Worm (Caenorhabditis elegans) whole organism, L1 larva: ENCODE measurements around the gene srt-70.
A peak's percentile ranks its signal among the peaks of the same experiment; 100 is the strongest.

Experiments
- C16A3.4 ChIP-seq: fragments of 150-350 bp; optimal IDR thresholded peaks from 2 replicates; lab custom pipeline; 2014; ENCODE audit warnings: missing biosample characterization, missing genetic modification characterization
- C34B4.2 ChIP-seq: sonication (generic microtip); optimal IDR thresholded peaks from 2 replicates; lab custom pipeline; 2017; ENCODE audit warnings: mild to moderate bottlenecking, missing genetic modification characterization, missing compliant biosample characterization
- Y116A8C.19 ChIP-seq: sonication (generic microtip); optimal IDR thresholded peaks from 2 replicates; lab custom pipeline; 2016; ENCODE audit warnings: missing compliant biosample characterization, missing genetic modification characterization, borderline replicate concordance
- aha-1 ChIP-seq: fragments of 150-350 bp; optimal IDR thresholded peaks from 2 replicates; lab custom pipeline; 2014; ENCODE audit warnings: missing biosample characterization, missing genetic modification characterization
- aly-2 ChIP-seq: fragments of 150-350 bp; optimal IDR thresholded peaks from 2 replicates; lab custom pipeline; 2014; ENCODE audit warnings: missing biosample characterization, missing genetic modification characterization
- ceh-82 ChIP-seq, 3 experiments: fragments of 150-350 bp in 1 of 3; sonication (generic microtip) in 2 of 3; optimal IDR thresholded peaks; 2 replicates each; lab custom pipeline; 2014 to 2017; ENCODE audit warnings: missing biosample characterization in 3 of 3, missing genetic modification characterization in 3 of 3
- ceh-90 ChIP-seq: sonication (generic microtip); optimal IDR thresholded peaks from 2 replicates; lab custom pipeline; 2016; ENCODE audit warnings: missing genetic modification characterization, missing compliant biosample characterization
- efl-1 ChIP-seq, 4 experiments: fragments of 150-350 bp; optimal IDR thresholded peaks in 3 of 4; peaks in 1 of 4; 1 replicate in 1 of 4; 2 replicates in 3 of 4; lab custom pipeline; 2014; ENCODE audit warnings: missing biosample characterization in 2 of 4, missing genetic modification characterization in 2 of 4, missing genetic modification reagents in 2 of 4
- efl-3 ChIP-seq: fragments of 200-800 bp; sonication (Bioruptor generic); optimal IDR thresholded peaks from 2 replicates; lab custom pipeline; 2018; ENCODE audit warnings: mild to moderate bottlenecking, missing genetic modification characterization, missing compliant biosample characterization
- egl-13 ChIP-seq: sonication (generic microtip); optimal IDR thresholded peaks from 2 replicates; lab custom pipeline; 2016; ENCODE audit warnings: missing genotype, missing genetic modification reagents, missing genetic modification characterization, missing compliant biosample characterization
- egl-27 ChIP-seq, 2 experiments: fragments of 150-350 bp in 1 of 2; sonication (generic microtip); optimal IDR thresholded peaks; 3 replicates each; lab custom pipeline; 2017 to 2018; ENCODE audit warnings: missing biosample characterization in 2 of 2, missing genetic modification characterization in 2 of 2, missing genetic modification reagents in 2 of 2
- ets-5 ChIP-seq: fragments of 200-800 bp; sonication (Bioruptor generic); IDR thresholded peaks from 2 replicates; pipeline ENCODE4 v1.3.6; 2022; ENCODE audit warnings: missing genetic modification characterization, missing compliant biosample characterization
- fkh-4 ChIP-seq: sonication (generic microtip); optimal IDR thresholded peaks from 2 replicates; lab custom pipeline; 2016; ENCODE audit warnings: missing compliant biosample characterization, missing genetic modification characterization, borderline replicate concordance
- fkh-8 ChIP-seq: sonication (generic microtip); optimal IDR thresholded peaks from 2 replicates; lab custom pipeline; 2016; ENCODE audit warnings: mild to moderate bottlenecking, missing genetic modification characterization, missing compliant biosample characterization
- fos-1 ChIP-seq: fragments of 150-350 bp; optimal IDR thresholded peaks from 2 replicates; lab custom pipeline; 2014; ENCODE audit warnings: missing biosample characterization, missing genetic modification characterization
- hlh-17 ChIP-seq: fragments of 200-800 bp; sonication (Bioruptor generic); optimal IDR thresholded peaks from 2 replicates; lab custom pipeline; 2018; ENCODE audit warnings: missing genetic modification characterization, mild to moderate bottlenecking, missing compliant biosample characterization, moderate library complexity, borderline replicate concordance
- hlh-4 ChIP-seq: sonication (generic microtip); optimal IDR thresholded peaks from 2 replicates; lab custom pipeline; 2016; ENCODE audit warnings: mild to moderate bottlenecking, missing genetic modification characterization, missing compliant biosample characterization
- isw-1 ChIP-seq: fragments of 200-800 bp; sonication (Bioruptor generic); IDR thresholded peaks from 2 replicates; pipeline ENCODE4 v1.3.6; 2022; ENCODE audit warnings: missing genetic modification characterization, missing compliant biosample characterization
- lin-15B ChIP-seq: fragments of 150-350 bp; sonication (generic microtip); optimal IDR thresholded peaks from 3 replicates; lab custom pipeline; 2014; ENCODE audit warnings: missing biosample characterization, missing genetic modification characterization
- lin-35 ChIP-seq, 2 experiments: fragments of 150-350 bp; optimal IDR thresholded peaks; 2 replicates each; lab custom pipeline; 2014; ENCODE audit warnings: missing biosample characterization in 2 of 2, missing genetic modification characterization in 2 of 2, missing genetic modification reagents in 2 of 2
- lir-3 ChIP-seq: sonication (generic microtip); optimal IDR thresholded peaks from 2 replicates; lab custom pipeline; 2016; ENCODE audit warnings: mild to moderate bottlenecking, missing genetic modification characterization, moderate library complexity, missing compliant biosample characterization; ENCODE audit not compliant: poor library complexity
- lsy-2 ChIP-seq, 2 experiments: fragments of 150-350 bp; optimal IDR thresholded peaks; 2 replicates each; lab custom pipeline; 2014; ENCODE audit warnings: missing biosample characterization in 2 of 2, missing genetic modification characterization in 2 of 2
- mab-9 ChIP-seq: fragments of 200-800 bp; sonication (Bioruptor generic); IDR thresholded peaks from 2 replicates; pipeline ENCODE4 v1.3.6; 2022; ENCODE audit warnings: missing genetic modification reagents, missing genetic modification characterization, missing compliant biosample characterization
- mef-2 ChIP-seq: fragments of 150-350 bp; optimal IDR thresholded peaks from 2 replicates; lab custom pipeline; 2014; ENCODE audit warnings: missing biosample characterization, missing genetic modification characterization
- nhr-11 ChIP-seq: fragments of 150-350 bp; optimal IDR thresholded peaks from 2 replicates; lab custom pipeline; 2014; ENCODE audit warnings: missing biosample characterization, missing genetic modification characterization
- nhr-12 ChIP-seq: sonication (generic microtip); optimal IDR thresholded peaks from 2 replicates; lab custom pipeline; 2017; ENCODE audit warnings: missing biosample characterization, missing genetic modification characterization
- nhr-28 ChIP-seq: fragments of 150-350 bp; optimal IDR thresholded peaks from 2 replicates; lab custom pipeline; 2014; ENCODE audit warnings: missing biosample characterization, missing genetic modification characterization
- pax-3 ChIP-seq: fragments of 200-800 bp; sonication (Bioruptor generic); optimal IDR thresholded peaks from 2 replicates; lab custom pipeline; 2018; ENCODE audit warnings: mild to moderate bottlenecking, missing genetic modification characterization, moderate library complexity, missing compliant biosample characterization
- snu-23 ChIP-seq: sonication (generic microtip); optimal IDR thresholded peaks from 2 replicates; lab custom pipeline; 2016; ENCODE audit warnings: missing genetic modification characterization, missing compliant biosample characterization
- sptf-1 ChIP-seq: fragments of 150-350 bp; optimal IDR thresholded peaks from 2 replicates; lab custom pipeline; 2014; ENCODE audit warnings: missing biosample characterization, missing genetic modification characterization
- tbx-2 ChIP-seq: sonication (generic microtip); optimal IDR thresholded peaks from 2 replicates; lab custom pipeline; 2016; ENCODE audit warnings: missing genetic modification characterization, missing compliant biosample characterization
- tlp-1 ChIP-seq: fragments of 150-350 bp; optimal IDR thresholded peaks from 2 replicates; lab custom pipeline; 2014; ENCODE audit warnings: missing biosample characterization, missing genetic modification characterization
- unc-130 ChIP-seq: fragments of 150-350 bp; optimal IDR thresholded peaks from 2 replicates; lab custom pipeline; 2017; ENCODE audit warnings: missing biosample characterization, missing genetic modification characterization, inconsistent platforms
- unc-62 ChIP-seq: fragments of 150-350 bp; optimal IDR thresholded peaks from 2 replicates; lab custom pipeline; 2014; ENCODE audit warnings: missing biosample characterization, missing genetic modification reagents, missing genetic modification characterization
- unc-86 ChIP-seq: sonication (generic microtip); optimal IDR thresholded peaks from 2 replicates; lab custom pipeline; 2016; ENCODE audit warnings: missing genetic modification characterization, missing compliant biosample characterization
- unc-98 ChIP-seq: fragments of 200-800 bp; sonication (Bioruptor generic); IDR thresholded peaks from 2 replicates; pipeline ENCODE4 v1.3.6; 2022; ENCODE audit warnings: missing genetic modification characterization, missing compliant biosample characterization
- zag-1 ChIP-seq: fragments of 150-350 bp; optimal IDR thresholded peaks from 2 replicates; lab custom pipeline; 2014; ENCODE audit warnings: missing biosample characterization, missing genetic modification characterization
- zip-4 ChIP-seq: fragments of 200-800 bp; sonication (Bioruptor generic); optimal IDR thresholded peaks from 2 replicates; lab custom pipeline; 2018; ENCODE audit warnings: mild to moderate bottlenecking, missing genetic modification characterization, moderate library complexity, missing compliant biosample characterization
- ztf-4 ChIP-seq: fragments of 150-350 bp; optimal IDR thresholded peaks from 2 replicates; lab custom pipeline; 2014; ENCODE audit warnings: missing biosample characterization, missing genetic modification characterization

srt-70 gene

ce11 chrV:5243036-5243435 is 16.3 kb downstream of the srt-70 start, which contains the start of gene cest-35.1:
Gene cest-35.1, minus strand, starts transcription at chrV:5243136.
- TF ChIP-seq lir-3 (tag; lab: Kevin White, UChicago) (no peak), nhr-12 (tag; lab: Kevin White, UChicago) (no peak), ets-5 (GFP tag; lab: Robert Waterston, UW) (no peak), efl-3 (GFP tag; lab: Kevin White, UChicago) (no peak), ztf-4 (tag; lab: Kevin White, UChicago) (no peak), unc-62 (GFP tag; lab: Kevin White, UChicago) (no peak), Y116A8C.19 (tag; lab: Kevin White, UChicago) (no peak), unc-98 (GFP tag; lab: Robert Waterston, UW) (no peak), aha-1 (no peak), aly-2 (tag; lab: Kevin White, UChicago) (no peak), fos-1 (no peak), tlp-1 (tag; lab: Kevin White, UChicago) (no peak), mab-9 (GFP tag; lab: Robert Waterston, UW) (no peak), tbx-2 (tag; lab: Kevin White, UChicago) (no peak), snu-23 (GFP tag; lab: Kevin White, UChicago) (no peak), zip-4 (GFP tag; lab: Kevin White, UChicago) (no peak), lin-15B (tag; lab: Kevin White, UChicago) (no peak), lsy-2 (tag; optimal IDR thresholded peaks at IDR 0.05; lab: Kevin White, UChicago) (no peak), C16A3.4 (tag; lab: Kevin White, UChicago) (no peak)
- TF ChIP-seq, all 84 proteins: peak for 0

ce11 chrV:5239903-5240302 is 19.4 kb downstream of the srt-70 start, which contains the start of gene B0238.15:
Gene B0238.15, plus strand, starts transcription at chrV:5240203.
- TF ChIP-seq efl-1 (optimal IDR thresholded peaks at IDR 0.05; lab: Kevin White, UChicago) (no peak), efl-1 (GFP tag; optimal IDR thresholded peaks at IDR 0.05 in 1 of 2; lab: Kevin White, UChicago) (peak in 1 of 2 experiments; percentile 48), C34B4.2 (tag; lab: Kevin White, UChicago) (no peak)

- TF ChIP-seq efl-1 (optimal IDR thresholded peaks at IDR 0.05; lab: Kevin White, UChicago) (no peak), efl-1 (GFP tag; optimal IDR thresholded peaks at IDR 0.05 in 1 of 2; lab: Kevin White, UChicago) (peak in 1 of 2 experiments; percentile 32), ceh-82 (tag; optimal IDR thresholded peaks at IDR 0.05; lab: Kevin White, UChicago) (no peak)
These were observed 19.9 kb downstream of the srt-70 start, which contains the start of gene C52A10.3 for ce11 chrV:5239404-5239803. Gene C52A10.3, minus strand, starts transcription at chrV:5239504.

ce11 chrV:5237116-5237515 is 22.2 kb downstream of the srt-70 start, which contains the start of gene cest-35.2:
Gene cest-35.2, minus strand, starts transcription at chrV:5237216.
- no peak for TF ChIP-seq nhr-11 (tag; lab: Kevin White, UChicago)
- TF ChIP-seq sptf-1: no peak
- no peak for TF ChIP-seq egl-13 (tag; lab: Kevin White, UChicago)
- no peak for TF ChIP-seq unc-86
- no peak for TF ChIP-seq hlh-17
- no peak for TF ChIP-seq fkh-4
- TF ChIP-seq egl-27 (tag; optimal IDR thresholded peaks at IDR 0.05; lab: Kevin White, UChicago): no peak
- TF ChIP-seq efl-3 (GFP tag; lab: Kevin White, UChicago): no peak
- TF ChIP-seq mef-2 (tag; lab: Kevin White, UChicago): no peak
- TF ChIP-seq isw-1: no peak
- no peak for TF ChIP-seq pax-3 (tag; lab: Kevin White, UChicago)
- no peak for TF ChIP-seq mab-9 (GFP tag; lab: Robert Waterston, UW)
- TF ChIP-seq ceh-90 (tag; lab: Kevin White, UChicago): no peak
- no peak for TF ChIP-seq C16A3.4 (tag; lab: Kevin White, UChicago)
- no peak for TF ChIP-seq unc-130
- no peak for TF ChIP-seq nhr-28 (tag; lab: Kevin White, UChicago)
- no peak for TF ChIP-seq fkh-8 (tag; lab: Kevin White, UChicago)
- TF ChIP-seq lin-35 (GFP tag; optimal IDR thresholded peaks at IDR 0.05; lab: Kevin White, UChicago): no peak
- no peak for TF ChIP-seq hlh-4 (tag; lab: Kevin White, UChicago)
- no peak for TF ChIP-seq zag-1 (tag; lab: Kevin White, UChicago)
- TF ChIP-seq, all 84 proteins: peak for 0
